Worm (Caenorhabditis elegans): ENCODE results near the gene Y46D2A.2.

Gene Y46D2A.2

ce11 chrII:3358834-3359233 lies 35.8 kb upstream of the Y46D2A.2 start, which contains the start of the genes lido-14 and bath-27:
Gene lido-14, plus strand, starts transcription at chrII:3359134.
Gene bath-27, plus strand, starts transcription at chrII:3359139.
- TF ChIP-seq dmd-4 (tag; optimal IDR thresholded peaks at IDR 0.05; ENCODE audit: borderline replicate concordance) (no peak), ceh-14 (tag; optimal IDR thresholded peaks at IDR 0.05) (no peak), unc-55 (GFP tag; optimal IDR thresholded peaks at IDR 0.05) (no peak), sox-2 (GFP tag; IDR thresholded peaks at IDR 0.05) (no peak), syd-9 (tag; optimal IDR thresholded peaks at IDR 0.05) (no peak), Y22D7AL.16 (tag; optimal IDR thresholded peaks at IDR 0.05) (no peak), ahr-1 (tag; optimal IDR thresholded peaks at IDR 0.05) (no peak), ttx-3 (tag; optimal IDR thresholded peaks at IDR 0.05) (no peak), hlh-8 (tag; optimal IDR thresholded peaks at IDR 0.05) (no peak), pha-2 (tag; optimal IDR thresholded peaks at IDR 0.05) (no peak), fkh-6 (tag; optimal IDR thresholded peaks at IDR 0.05) (no peak)

DNA sequence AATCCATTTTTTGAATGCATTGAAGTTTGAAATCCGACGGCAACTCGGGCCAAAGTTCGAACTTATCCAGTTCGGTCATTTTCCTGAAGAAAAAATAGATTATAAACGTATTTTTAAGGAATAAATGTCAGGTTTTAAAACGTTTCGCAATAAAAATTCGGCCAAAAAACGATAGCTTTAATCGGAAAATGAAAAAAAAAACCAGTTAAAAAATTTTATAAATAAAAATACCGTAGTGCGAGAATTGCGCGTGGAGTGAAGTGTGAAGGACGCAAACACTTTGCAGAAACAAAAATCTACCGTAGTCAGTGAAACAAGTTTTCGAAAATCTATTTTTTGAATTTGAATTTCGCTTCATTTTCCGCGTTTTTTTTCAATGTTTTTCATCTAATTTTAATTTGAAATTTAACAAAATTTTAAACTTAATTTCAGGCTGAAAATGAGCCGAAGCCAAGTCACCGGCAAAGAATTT lies 26.8 kb upstream of the Y46D2A.2 start, which contains the start of gene F14D2.8:
Gene F14D2.8, minus strand, starts transcription at position 51 of the 472 bp plus-strand sequence.
- TF ChIP-seq ceh-6 (GFP tag; optimal IDR thresholded peaks at IDR 0.05) (no peak), Y22D7AL.16 (tag; optimal IDR thresholded peaks at IDR 0.05) (no peak), madf-2 (tag; optimal IDR thresholded peaks at IDR 0.05) (no peak), pha-2 (tag; optimal IDR thresholded peaks at IDR 0.05) (no peak), C08G9.2 (tag; optimal IDR thresholded peaks at IDR 0.05) (no peak), elt-4 (tag; optimal IDR thresholded peaks at IDR 0.05) (no peak), ceh-34 (tag; optimal IDR thresholded peaks at IDR 0.05) (no peak), F13H6.1 (tag; optimal IDR thresholded peaks at IDR 0.05) (no peak), hlh-30 (tag; optimal IDR thresholded peaks at IDR 0.05; ENCODE audit: insufficient read depth) (no peak), tbx-2 (tag; optimal IDR thresholded peaks at IDR 0.05) (no peak), ztf-16 (tag; optimal IDR thresholded peaks at IDR 0.05) (no peak), sdc-2 (tag; optimal IDR thresholded peaks at IDR 0.05) (no peak)

ce11 chrII:3347940-3348610 lies 25.0 kb upstream of the Y46D2A.2 start, which contains the start of the genes F14D2.14 and bath-29:
Gene F14D2.14, minus strand, starts transcription at chrII:3347990.
Gene bath-29, plus strand, starts transcription at chrII:3348560.
- TF ChIP-seq ceh-19 (GFP tag; optimal IDR thresholded peaks at IDR 0.05) (no peak), nhr-11 (tag; optimal IDR thresholded peaks at IDR 0.05) (no peak), fkh-10 (GFP tag; optimal IDR thresholded peaks at IDR 0.05) (no peak), tbx-7 (tag; optimal IDR thresholded peaks at IDR 0.05) (no peak), ceh-6 (GFP tag; optimal IDR thresholded peaks at IDR 0.05) (no peak), K09A11.1 (tag; optimal IDR thresholded peaks at IDR 0.05; ENCODE audit: insufficient read depth) (no peak), syd-9 (tag; optimal IDR thresholded peaks at IDR 0.05) (no peak), ahr-1 (tag; optimal IDR thresholded peaks at IDR 0.05) (no peak), rnt-1 (tag; optimal IDR thresholded peaks at IDR 0.05) (no peak), gmeb-2 (tag; optimal IDR thresholded peaks at IDR 0.05) (no peak), unc-3 (GFP tag; conservative IDR thresholded peaks at IDR 0.05) (no peak), unc-3 (tag; optimal IDR thresholded peaks at IDR 0.05) (no peak), tbx-2 (tag; optimal IDR thresholded peaks at IDR 0.05) (no peak), sdc-2 (tag; optimal IDR thresholded peaks at IDR 0.05) (no peak), hlh-8 (tag; optimal IDR thresholded peaks at IDR 0.05) (no peak), ceh-18 (tag; optimal IDR thresholded peaks at IDR 0.05) (no peak)

DNA sequence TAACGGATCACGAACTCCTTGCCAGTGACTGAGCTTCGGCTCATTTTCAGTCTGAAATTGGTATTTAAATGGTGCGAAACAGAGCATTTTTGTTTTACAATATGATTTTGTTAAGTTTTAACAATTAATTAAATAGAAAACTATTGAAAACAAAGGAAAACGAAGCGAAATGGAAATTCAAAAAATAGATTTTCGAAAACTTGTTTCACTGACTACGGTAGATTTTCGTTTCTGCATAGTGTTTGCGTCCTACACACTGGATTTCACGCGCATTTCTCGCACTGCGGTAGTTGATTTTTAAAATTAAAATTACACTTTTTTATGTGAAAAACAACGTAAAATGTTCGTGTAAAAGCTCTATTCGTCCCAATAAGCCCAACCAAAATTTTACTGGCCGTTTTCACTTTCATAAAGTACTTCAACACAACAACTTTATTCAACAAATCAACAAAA lies 23.3 kb upstream of the Y46D2A.2 start, which contains the start of gene bath-30:
Gene bath-30, minus strand, starts transcription at position 51 of the 453 bp plus-strand sequence.
- TF ChIP-seq dve-1 (tag; optimal IDR thresholded peaks at IDR 0.05): no peak
- TF ChIP-seq sox-4 (tag; optimal IDR thresholded peaks at IDR 0.05): no peak
- TF ChIP-seq ceh-9 (tag; optimal IDR thresholded peaks at IDR 0.05): no peak
- TF ChIP-seq ahr-1 (tag; optimal IDR thresholded peaks at IDR 0.05): no peak
- TF ChIP-seq ceh-18 (tag; optimal IDR thresholded peaks at IDR 0.05): no peak
- TF ChIP-seq hlh-6 (tag; optimal IDR thresholded peaks at IDR 0.05): no peak
- no peak for TF ChIP-seq T23F11.4 (GFP tag; optimal IDR thresholded peaks at IDR 0.05)
- TF ChIP-seq ceh-45 (GFP tag; IDR thresholded peaks at IDR 0.05): no peak
